Worm (Caenorhabditis elegans) whole organism, L4 larva: Measurements from ENCODE around the gene F49E12.12.
"Not testable (repeated sequence)": the region's sequence is repeated elsewhere in the genome, so short reads cannot be mapped to it uniquely, and the experiment has no call there.

Experiments used
- R02D3.7 ChIP-seq: fragments of 150-350 bp; sonication (generic microtip); optimal IDR thresholded peaks from 3 replicates; lab custom pipeline; 2014; ENCODE audit warnings: missing biosample characterization, missing genetic modification characterization
- Y48G9A.11 ChIP-seq: fragments of 200-800 bp; sonication (Bioruptor generic); IDR thresholded peaks from 2 replicates; pipeline ENCODE4 v1.3.6; 2022; ENCODE audit warnings: missing genetic modification reagents, missing genetic modification characterization, missing compliant biosample characterization
- egl-27 ChIP-seq: sonication (generic microtip); optimal IDR thresholded peaks from 3 replicates; lab custom pipeline; 2017; ENCODE audit warnings: missing biosample characterization, missing genetic modification reagents, missing genetic modification characterization
- nhr-237 ChIP-seq: sonication (generic microtip); optimal IDR thresholded peaks from 2 replicates; lab custom pipeline; 2017; ENCODE audit warnings: missing biosample characterization, missing genetic modification characterization
- nhr-76 ChIP-seq: fragments of 150-350 bp; optimal IDR thresholded peaks from 2 replicates; lab custom pipeline; 2014; ENCODE audit warnings: missing biosample characterization, missing genetic modification characterization
- php-3 ChIP-seq: fragments of 200-800 bp; sonication (Bioruptor generic); IDR thresholded peaks from 2 replicates; pipeline ENCODE4 v1.3.6; 2022; ENCODE audit warnings: missing genetic modification reagents, missing genetic modification characterization, missing compliant biosample characterization
- pqm-1 ChIP-seq: sonication (generic microtip); optimal IDR thresholded peaks from 2 replicates; lab custom pipeline; 2017; ENCODE audit warnings: missing biosample characterization, missing genetic modification characterization
- snpc-4 ChIP-seq: fragments of 150-350 bp; optimal IDR thresholded peaks from 2 replicates; lab custom pipeline; 2014; ENCODE audit warnings: missing biosample characterization, missing genetic modification characterization

ce11 chrII:8419798-8420197 is 38.5 kb downstream of the F49E12.12 start, which contains the start of gene F14E5.8:
- TF ChIP-seq nhr-237; nhr-76 (tag; lab: Kevin White, UChicago); snpc-4 (tag; lab: Kevin White, UChicago); R02D3.7 (tag; lab: Kevin White, UChicago); Y48G9A.11 (GFP tag; lab: Robert Waterston, UW); pqm-1 (tag; lab: Kevin White, UChicago); php-3 (GFP tag; lab: Robert Waterston, UW); egl-27 (tag; lab: Kevin White, UChicago): not testable (repeated sequence)
